Worm (Caenorhabditis elegans) whole organism, late embryonic: Measurements from ENCODE around the gene exo-1.

Experiments used
- fkh-10 ChIP-seq: fragments of 150-350 bp; optimal IDR thresholded peaks from 2 replicates; lab custom pipeline; 2014; ENCODE audit warnings: missing biosample characterization, missing genetic modification reagents, missing genetic modification characterization
- hlh-13 ChIP-seq: fragments of 200-800 bp; sonication (Bioruptor generic); optimal IDR thresholded peaks from 2 replicates; lab custom pipeline; 2018; ENCODE audit warnings: mild to moderate bottlenecking, missing genetic modification characterization, missing compliant biosample characterization
- rnt-1 ChIP-seq: sonication (generic microtip); optimal IDR thresholded peaks from 2 replicates; lab custom pipeline; 2016; ENCODE audit warnings: missing genetic modification characterization, missing compliant biosample characterization

ce11 chrIII:13462138-13462634, 38.9 kb downstream of the exo-1 start, which contains the start of the genes abcf-2 and T27E9.2:
- TF ChIP-seq rnt-1 (tag; lab: Kevin White, UChicago) (no peak), hlh-13 (no peak), fkh-10 (GFP tag; lab: Kevin White, UChicago) (no peak)
